Worm (Caenorhabditis elegans): ENCODE measurements around the gene nhr-76.

ce11 chrIV:619766-620165, 7.6 kb upstream of the nhr-76 start:
- TF ChIP-seq dmd-4 (tag; optimal IDR thresholded peaks at IDR 0.05) (no peak), nhr-11 (tag; optimal IDR thresholded peaks at IDR 0.05) (no peak), unc-62 (GFP tag; optimal IDR thresholded peaks at IDR 0.05) (no peak), alr-1 (tag; optimal IDR thresholded peaks at IDR 0.05) (no peak)
